Fruit fly (Drosophila melanogaster) whole organism, embryonic: Measurements from ENCODE around the gene CG14868.

ENCODE experiments used
- Adf1 ChIP-seq: fragments of 200-800 bp; sonication (Bioruptor generic); IDR thresholded peaks from 2 replicates; pipeline ENCODE4 v1.3.6; 2022; ENCODE audit warnings: missing biosample characterization, missing genetic modification characterization
- Antp ChIP-seq: fragments of 200-800 bp; sonication (Bioruptor generic); optimal IDR thresholded peaks from 3 replicates; lab custom pipeline; 2016; ENCODE audit warnings: missing biosample characterization, missing genetic modification characterization
- Atf6 ChIP-seq: fragments of 200-800 bp; sonication (Bioruptor generic); IDR thresholded peaks from 2 replicates; pipeline ENCODE4 v1.3.6; 2022; ENCODE audit warnings: missing biosample characterization, missing genetic modification characterization
- BEAF-32 ChIP-seq: fragments of 200-800 bp; sonication (Bioruptor generic); optimal IDR thresholded peaks from 3 replicates; lab custom pipeline; 2017; ENCODE audit warnings: missing biosample characterization, missing genetic modification characterization, mild to moderate bottlenecking, moderate library complexity, missing genetic modification reagents
- C15 ChIP-seq: fragments of 200-800 bp; sonication (Bioruptor generic); IDR thresholded peaks from 3 replicates; pipeline ENCODE4 v1.3.6; 2022; ENCODE audit warnings: missing biosample characterization, missing genetic modification characterization
- CG10462 ChIP-seq: fragments of 200-800 bp; sonication (Bioruptor generic); optimal IDR thresholded peaks from 2 replicates; lab custom pipeline; 2016; ENCODE audit warnings: missing biosample characterization, missing genetic modification characterization
- CG12659 ChIP-seq: fragments of 200-800 bp; sonication (Bioruptor generic); optimal IDR thresholded peaks from 3 replicates; lab custom pipeline; 2017; ENCODE audit warnings: mild to moderate bottlenecking, missing biosample characterization, missing genetic modification reagents, missing genetic modification characterization
- CG14965 ChIP-seq: fragments of 200-800 bp; sonication (Bioruptor generic); optimal IDR thresholded peaks from 2 replicates; lab custom pipeline; 2016; ENCODE audit warnings: missing biosample characterization, missing genetic modification characterization, borderline replicate concordance
- CG30431 ChIP-seq: fragments of 200-800 bp; sonication (Bioruptor generic); optimal IDR thresholded peaks from 2 replicates; lab custom pipeline; 2017; ENCODE audit warnings: missing biosample characterization, missing genetic modification characterization
- CG33557 ChIP-seq: fragments of 200-800 bp; sonication (Bioruptor generic); optimal IDR thresholded peaks from 2 replicates; lab custom pipeline; 2019; ENCODE audit warnings: missing biosample characterization, mild to moderate bottlenecking, missing genetic modification characterization, moderate library complexity
- CG34376 ChIP-seq: fragments of 200-800 bp; sonication (Bioruptor generic); optimal IDR thresholded peaks from 2 replicates; lab custom pipeline; 2018; ENCODE audit warnings: missing biosample characterization, mild to moderate bottlenecking, missing genetic modification characterization
- CG3847 ChIP-seq: fragments of 200-800 bp; sonication (Bioruptor generic); IDR thresholded peaks from 2 replicates; pipeline ENCODE4 v1.3.6; 2022; ENCODE audit warnings: missing biosample characterization, missing genetic modification characterization
- CG4424 ChIP-seq: fragments of 200-800 bp; sonication (Bioruptor generic); optimal IDR thresholded peaks from 3 replicates; lab custom pipeline; 2016; ENCODE audit warnings: missing biosample characterization, missing genetic modification characterization
- CG4730 ChIP-seq: fragments of 200-800 bp; sonication (Bioruptor generic); IDR thresholded peaks from 2 replicates; pipeline ENCODE4 v1.3.6; 2022; ENCODE audit warnings: missing biosample characterization, missing genetic modification characterization
- CG7556 ChIP-seq: fragments of 200-800 bp; sonication (Bioruptor generic); optimal IDR thresholded peaks from 2 replicates; lab custom pipeline; 2017; ENCODE audit warnings: missing biosample characterization, mild to moderate bottlenecking, missing genetic modification characterization
- CG7963 ChIP-seq: fragments of 200-800 bp; sonication (Bioruptor generic); IDR thresholded peaks from 3 replicates; pipeline ENCODE4 v1.3.6; 2022; ENCODE audit warnings: missing biosample characterization, missing genetic modification characterization; ENCODE audit not compliant: partially characterized antibody
- CG8924 ChIP-seq: fragments of 200-800 bp; optimal IDR thresholded peaks from 3 replicates; lab custom pipeline; 2019; ENCODE audit warnings: missing biosample characterization, mild to moderate bottlenecking, missing genetic modification characterization, moderate library complexity
- CG9215 ChIP-seq: fragments of 200-800 bp; sonication (Bioruptor generic); IDR thresholded peaks from 2 replicates; pipeline ENCODE4 v1.3.6; 2022; ENCODE audit warnings: missing biosample characterization, missing genetic modification characterization
- CTCF ChIP-seq: fragments of 200-800 bp; sonication (Bioruptor generic); optimal IDR thresholded peaks from 2 replicates; lab custom pipeline; 2017; ENCODE audit warnings: missing biosample characterization, mild to moderate bottlenecking, missing genetic modification characterization, moderate library complexity
- Doc3 ChIP-seq: fragments of 200-800 bp; sonication (Bioruptor generic); IDR thresholded peaks from 3 replicates; pipeline ENCODE4 v1.3.6; 2022; ENCODE audit warnings: missing biosample characterization, missing genetic modification characterization; ENCODE audit not compliant: partially characterized antibody
- Dref ChIP-seq: fragments of 200-800 bp; sonication (Bioruptor generic); IDR thresholded peaks from 2 replicates; pipeline ENCODE4 v1.3.6; 2022; ENCODE audit warnings: missing biosample characterization, missing genetic modification characterization
- HLH3B ChIP-seq: fragments of 200-800 bp; sonication (Bioruptor generic); IDR thresholded peaks from 2 replicates; pipeline ENCODE4 v1.3.6; 2022; ENCODE audit warnings: missing biosample characterization, missing genetic modification characterization
- Lhr ChIP-seq: fragments of 200-800 bp; sonication (Bioruptor generic); optimal IDR thresholded peaks from 3 replicates; lab custom pipeline; 2017; ENCODE audit warnings: mild to moderate bottlenecking, missing biosample characterization, missing genetic modification reagents, missing genetic modification characterization
- Rx ChIP-seq: fragments of 200-800 bp; sonication (Bioruptor generic); IDR thresholded peaks from 2 replicates; pipeline ENCODE4 v1.3.6; 2022; ENCODE audit warnings: missing biosample characterization, missing genetic modification characterization
- Sry-β ChIP-seq: fragments of 200-800 bp; sonication (Bioruptor generic); optimal IDR thresholded peaks from 2 replicates; lab custom pipeline; 2018; ENCODE audit warnings: missing biosample characterization, mild to moderate bottlenecking, missing genetic modification characterization, moderate library complexity
- abd-A ChIP-seq: fragments of 200-800 bp; sonication (Bioruptor generic); optimal IDR thresholded peaks from 3 replicates; lab custom pipeline; 2019; ENCODE audit warnings: missing biosample characterization, mild to moderate bottlenecking, missing genetic modification characterization, moderate library complexity
- ac ChIP-seq: fragments of 200-800 bp; sonication (Bioruptor generic); optimal IDR thresholded peaks from 3 replicates; lab custom pipeline; 2017; ENCODE audit warnings: missing biosample characterization, mild to moderate bottlenecking, missing genetic modification characterization
- ase ChIP-seq: fragments of 200-800 bp; sonication (Bioruptor generic); IDR thresholded peaks from 3 replicates; pipeline ENCODE4 v1.3.6; 2022; ENCODE audit warnings: missing biosample characterization, missing genetic modification characterization
- btn ChIP-seq: fragments of 200-800 bp; sonication (Bioruptor generic); optimal IDR thresholded peaks from 2 replicates; lab custom pipeline; 2016; ENCODE audit warnings: missing biosample characterization, missing genetic modification characterization
- chif ChIP-seq, 2 experiments: fragments of 200-800 bp; sonication (Bioruptor generic); optimal IDR thresholded peaks; 3 replicates each; lab custom pipeline; 2016; ENCODE audit warnings: missing biosample characterization in 2 of 2, missing genetic modification characterization in 2 of 2
- ci ChIP-seq: fragments of 200-800 bp; sonication (Bioruptor generic); IDR thresholded peaks from 3 replicates; pipeline ENCODE4 v1.3.6; 2022; ENCODE audit warnings: missing biosample characterization, missing genetic modification characterization
- dysf ChIP-seq: fragments of 200-800 bp; sonication (Bioruptor generic); IDR thresholded peaks from 3 replicates; pipeline ENCODE4 v1.3.6; 2022; ENCODE audit warnings: missing biosample characterization, missing genetic modification characterization
- ewg ChIP-seq: fragments of 200-800 bp; sonication (Bioruptor generic); optimal IDR thresholded peaks from 3 replicates; lab custom pipeline; 2017; ENCODE audit warnings: mild to moderate bottlenecking, missing biosample characterization, missing genetic modification reagents, missing genetic modification characterization
- ftz-f1 ChIP-seq: fragments of 200-800 bp; sonication (Bioruptor generic); optimal IDR thresholded peaks from 2 replicates; lab custom pipeline; 2016; ENCODE audit warnings: missing biosample characterization, missing genetic modification characterization
- fu2 ChIP-seq: fragments of 200-800 bp; sonication (Bioruptor generic); optimal IDR thresholded peaks from 2 replicates; lab custom pipeline; 2016; ENCODE audit warnings: missing biosample characterization, missing genetic modification characterization
- gsb-n ChIP-seq: fragments of 200-800 bp; sonication (Bioruptor generic); optimal IDR thresholded peaks from 3 replicates; lab custom pipeline; 2018; ENCODE audit warnings: missing biosample characterization, mild to moderate bottlenecking, missing genetic modification characterization
- hb ChIP-seq: fragments of 200-800 bp; sonication (Bioruptor generic); IDR thresholded peaks from 3 replicates; pipeline ENCODE4 v1.3.6; 2022; ENCODE audit warnings: missing biosample characterization, missing genetic modification characterization; ENCODE audit not compliant: partially characterized antibody
- kay ChIP-seq: fragments of 200-800 bp; sonication (Bioruptor generic); optimal IDR thresholded peaks from 2 replicates; lab custom pipeline; 2016; ENCODE audit warnings: missing biosample characterization, missing genetic modification characterization
- ken ChIP-seq: fragments of 200-800 bp; sonication (Bioruptor generic); IDR thresholded peaks from 3 replicates; pipeline ENCODE4 v1.3.6; 2022; ENCODE audit warnings: missing biosample characterization, missing genetic modification characterization
- lbe ChIP-seq: fragments of 200-800 bp; sonication (Bioruptor generic); optimal IDR thresholded peaks from 2 replicates; lab custom pipeline; 2016; ENCODE audit warnings: missing biosample characterization, mild to moderate bottlenecking, missing genetic modification characterization
- mam ChIP-seq: fragments of 200-800 bp; sonication (Bioruptor generic); optimal IDR thresholded peaks from 3 replicates; lab custom pipeline; 2016; ENCODE audit warnings: missing biosample characterization, missing genetic modification characterization
- onecut ChIP-seq: fragments of 200-800 bp; sonication (Bioruptor generic); IDR thresholded peaks from 2 replicates; pipeline ENCODE4 v1.3.6; 2022; ENCODE audit warnings: missing biosample characterization, missing genetic modification characterization
- org-1 ChIP-seq: fragments of 200-800 bp; sonication (Bioruptor generic); optimal IDR thresholded peaks from 2 replicates; lab custom pipeline; 2017; ENCODE audit warnings: missing biosample characterization, missing genetic modification characterization
- pnt ChIP-seq: fragments of 200-800 bp; sonication (Bioruptor generic); optimal IDR thresholded peaks from 3 replicates; lab custom pipeline; 2016; ENCODE audit warnings: missing biosample characterization, missing genetic modification characterization
- prd ChIP-seq, 3 experiments: fragments of >200 bp in 2 of 3; fragments of 200-800 bp in 1 of 3; sonication (Bioruptor generic) in 1 of 3; optimal IDR thresholded peaks in 2 of 3; IDR thresholded peaks in 1 of 3; 2 replicates in 2 of 3; 3 replicates in 1 of 3; pipeline versions ENCODE4 v1.3.6 to Lab custom; 2017 to 2022; ENCODE audit warnings: missing biosample characterization in 1 of 3, missing genetic modification characterization in 1 of 3
- sisA ChIP-seq: fragments of 200-800 bp; sonication (Bioruptor generic); IDR thresholded peaks from 2 replicates; pipeline ENCODE4 v1.3.6; 2022; ENCODE audit warnings: missing biosample characterization, missing genetic modification characterization
- slbo ChIP-seq: fragments of 200-800 bp; sonication (Bioruptor generic); IDR thresholded peaks from 2 replicates; pipeline ENCODE4 v1.3.6; 2022; ENCODE audit warnings: missing biosample characterization, missing genetic modification characterization
- so ChIP-seq: fragments of 200-800 bp; sonication (Bioruptor generic); IDR thresholded peaks from 3 replicates; pipeline ENCODE4 v1.3.6; 2022; ENCODE audit warnings: missing biosample characterization, missing genetic modification characterization
- tap ChIP-seq: fragments of 200-800 bp; optimal IDR thresholded peaks from 3 replicates; lab custom pipeline; 2019; ENCODE audit warnings: missing biosample characterization, mild to moderate bottlenecking, missing genetic modification characterization, moderate library complexity

Gene CG14868

dm6 chr3R:15356645-15357431 lies 12.9 kb downstream of the CG14868 start, which contains the start of the genes Atg4b and Hibch (continued):
- TF ChIP-seq ewg (peak; percentile 98), CG4730 (GFP tag; lab: Robert Waterston, UW) (peak; percentile 74), CTCF (GFP tag; lab: Kevin White, UChicago) (no peak), pnt (GFP tag; lab: Kevin White, UChicago) (peak; percentile 41), CG9215 (GFP tag; lab: Robert Waterston, UW) (peak; percentile 86), CG7556 (GFP tag; lab: Kevin White, UChicago) (peak; percentile 87), ac (GFP tag; lab: Kevin White, UChicago) (peak; percentile 14), CG10462 (GFP tag; lab: Kevin White, UChicago) (peak; percentile 57), BEAF-32 (GFP tag; lab: Kevin White, UChicago) (peak; percentile 41), fu2 (GFP tag; lab: Kevin White, UChicago) (peak; percentile 22), slbo (peak; percentile 91), CG33557 (peak; percentile 84), abd-A (no peak), CG4424 (GFP tag; lab: Kevin White, UChicago) (peak; percentile 83), prd (optimal IDR thresholded peaks at IDR 0.05; lab: Kevin White, UChicago) (no peak), prd (GFP tag; IDR thresholded peaks at IDR 0.05; lab: Robert Waterston, UW) (peak; percentile 89), HLH3B (GFP tag; lab: Robert Waterston, UW) (peak; percentile 78), ftz-f1 (GFP tag; lab: Kevin White, UChicago) (no peak), Atf6 (peak; percentile 83; the same call in 1 of the 2 replicates), gsb-n (tag; lab: Kevin White, UChicago) (no peak), mam (GFP tag; lab: Kevin White, UChicago) (peak; percentile 46), org-1 (peak; percentile 64), Doc3 (GFP tag; lab: Robert Waterston, UW) (no peak), chif (GFP tag; optimal IDR thresholded peaks at IDR 0.05; lab: Kevin White, UChicago) (no peak), CG7963 (no peak), onecut (GFP tag; lab: Robert Waterston, UW) (peak; percentile 49), CG30431 (peak; percentile 70), CG12659 (GFP tag; lab: Kevin White, UChicago) (peak; percentile 94), CG8924 (tag; lab: Kevin White, UChicago) (peak; percentile 91), Dref (peak; percentile 36; the same call in 1 of the 2 replicates), CG34376 (GFP tag; lab: Kevin White, UChicago) (peak; percentile 82), sisA (GFP tag; lab: Robert Waterston, UW) (peak; percentile 84), so (GFP tag; lab: Robert Waterston, UW) (peak; percentile 74; the same call in 1 of the 3 replicates), ase (GFP tag; lab: Robert Waterston, UW) (peak; percentile 66; the same call in 2 of the 3 replicates), dysf (GFP tag; lab: Robert Waterston, UW) (peak; percentile 85), btn (GFP tag; lab: Kevin White, UChicago) (no peak), CG3847 (GFP tag; lab: Robert Waterston, UW) (peak; percentile 92), ci (peak; percentile 74; the same call in 2 of the 3 replicates), kay (GFP tag; lab: Kevin White, UChicago) (no peak), Antp (GFP tag; lab: Kevin White, UChicago) (no peak), Rx (GFP tag; lab: Robert Waterston, UW) (peak; percentile 71; the same call in 1 of the 2 replicates), ken (GFP tag; lab: Robert Waterston, UW) (peak; percentile 78; the same call in 2 of the 3 replicates), Lhr (GFP tag; lab: Kevin White, UChicago) (peak; percentile 43), Sry-β (GFP tag; lab: Kevin White, UChicago) (peak; percentile 48), CG14965 (GFP tag; lab: Kevin White, UChicago) (no peak), hb (GFP tag; lab: Robert Waterston, UW) (no peak), Adf1 (GFP tag; lab: Robert Waterston, UW) (peak; percentile 43; the same call in 1 of the 2 replicates), C15 (0 out of 3 replicates have a peak, but pooled peaks have one; percentile 18), tap (tag; lab: Kevin White, UChicago) (no peak), lbe (GFP tag; lab: Kevin White, UChicago) (peak; percentile 80)
